Fruit fly (Drosophila melanogaster): ENCODE data around the gene Spn28Dc.
A peak's percentile ranks its signal among the peaks of the same experiment; 100 is the strongest.

Spn28Dc gene

DNA sequence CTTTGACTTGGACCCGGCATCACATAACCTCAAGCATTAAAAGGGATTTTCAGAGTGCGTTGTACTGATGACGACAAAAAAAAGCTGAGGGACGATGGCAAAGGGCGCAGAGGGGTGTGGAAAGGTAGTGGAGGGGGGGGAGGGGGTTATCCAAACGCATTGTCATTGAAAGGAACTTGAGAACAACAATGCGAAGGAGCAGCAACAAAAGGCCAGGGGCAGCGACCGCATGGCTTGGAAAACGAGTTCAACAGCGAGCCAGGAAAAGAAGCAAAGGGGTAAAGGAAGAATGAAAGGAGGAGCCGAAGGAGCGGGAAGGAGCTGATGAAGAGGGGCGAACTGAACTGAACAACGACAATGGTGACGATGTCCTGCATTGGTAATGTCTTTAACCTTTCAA lies 44.8 kb downstream of the Spn28Dc start:
- TF ChIP-seq Vsx2 (GFP tag; optimal IDR thresholded peaks at IDR 0.05; ENCODE audit: partially characterized antibody): peak; percentile 44
- TF ChIP-seq dl (GFP tag; optimal IDR thresholded peaks at IDR 0.05; ENCODE audit: insufficient read depth in 1 of 2, partially characterized antibody in 2 of 2): no peak
- TF ChIP-seq sv (GFP tag; optimal IDR thresholded peaks at IDR 0.05): no peak
- peak; percentile 35 for TF ChIP-seq psq (GFP tag; optimal IDR thresholded peaks at IDR 0.05)

DNA sequence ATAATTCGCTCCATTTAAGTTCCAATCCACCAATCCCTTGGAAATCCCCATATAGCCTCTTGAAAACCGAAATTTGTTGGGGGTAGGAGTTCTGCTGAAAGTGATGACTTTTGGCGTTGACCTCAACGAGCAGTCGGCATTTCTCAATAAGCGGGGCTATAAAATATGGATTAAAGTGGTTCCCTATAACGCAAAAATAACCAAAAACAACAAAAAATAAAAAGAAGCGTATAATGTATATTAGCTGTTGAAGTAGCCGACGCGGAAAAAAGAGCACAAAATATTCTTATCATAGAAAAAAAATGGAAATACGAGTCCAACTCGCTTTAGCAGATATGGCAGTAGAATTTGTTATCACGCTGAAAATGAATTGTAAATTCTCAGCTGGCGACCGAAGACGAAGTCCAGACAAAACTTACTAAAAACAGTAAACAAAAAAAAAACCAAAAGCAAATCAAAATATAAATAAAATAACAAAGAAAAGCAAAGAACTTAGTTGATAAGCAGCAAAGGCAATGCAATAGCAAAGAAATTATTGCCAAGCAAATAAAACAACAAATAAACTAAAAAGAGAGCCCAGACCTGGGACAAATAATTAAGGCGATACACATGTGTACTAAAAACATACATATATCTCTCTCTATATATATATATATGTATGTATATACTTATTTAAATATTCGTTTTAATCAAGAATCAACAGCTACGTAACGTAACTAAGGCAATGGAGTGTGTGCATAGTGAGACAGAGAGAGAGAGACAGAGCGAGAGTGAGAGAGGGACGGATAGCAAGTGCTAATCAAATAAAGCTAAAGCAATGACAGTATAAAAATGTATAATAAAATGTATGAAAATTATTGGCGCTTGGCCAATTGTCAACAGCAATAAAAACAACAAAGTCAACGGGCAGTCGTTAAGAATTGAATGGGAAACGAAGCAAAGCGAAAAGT lies 46.2 kb downstream of the Spn28Dc start:
- no peak for TF ChIP-seq woc (GFP tag; optimal IDR thresholded peaks at IDR 0.05)
- peak; percentile 72 for TF ChIP-seq CrebA (GFP tag; optimal IDR thresholded peaks at IDR 0.05; ENCODE audit: borderline replicate concordance)
- TF ChIP-seq sv (GFP tag; optimal IDR thresholded peaks at IDR 0.05): no peak
- TF ChIP-seq Abd-B (GFP tag; optimal IDR thresholded peaks at IDR 0.05): no peak
- TF ChIP-seq OdsH (GFP tag; optimal IDR thresholded peaks at IDR 0.05): peak; percentile 53
- no peak for TF ChIP-seq Hr78 (GFP tag; optimal IDR thresholded peaks at IDR 0.05)
- TF ChIP-seq GATAd (GFP tag; optimal IDR thresholded peaks at IDR 0.05): no peak
- peak; percentile 50 for TF ChIP-seq brk (GFP tag; optimal IDR thresholded peaks at IDR 0.05)
- peak; percentile 13 for TF ChIP-seq HLH106 (tag; optimal IDR thresholded peaks at IDR 0.05)
- TF ChIP-seq rgr (GFP tag; optimal IDR thresholded peaks at IDR 0.05): peak; percentile 63
- no peak for TF ChIP-seq Rel (GFP tag; optimal IDR thresholded peaks at IDR 0.05)
- TF ChIP-seq Rel (tag; optimal IDR thresholded peaks at IDR 0.05): peak; percentile 50
- no peak for TF ChIP-seq dmrt93B (GFP tag; optimal IDR thresholded peaks at IDR 0.05)
- TF ChIP-seq pan (optimal IDR thresholded peaks at IDR 0.05): no peak
- TF ChIP-seq CG9705 (GFP tag; optimal IDR thresholded peaks at IDR 0.05): no peak
- TF ChIP-seq psq (GFP tag; optimal IDR thresholded peaks at IDR 0.05): peak; percentile 58
- no peak for TF ChIP-seq ey (GFP tag; optimal IDR thresholded peaks at IDR 0.05)
- TF ChIP-seq br (GFP tag; optimal IDR thresholded peaks at IDR 0.05): no peak
- peak; percentile 21 for TF ChIP-seq Hnf4 (GFP tag; optimal IDR thresholded peaks at IDR 0.05)
- no peak for TF ChIP-seq dsf (GFP tag; optimal IDR thresholded peaks at IDR 0.05; ENCODE audit: borderline replicate concordance)
- peak; percentile 8 for TF ChIP-seq sage (GFP tag; optimal IDR thresholded peaks at IDR 0.05)
- TF ChIP-seq fru (GFP tag; optimal IDR thresholded peaks at IDR 0.05): no peak
- TF ChIP-seq jim (GFP tag; optimal IDR thresholded peaks at IDR 0.05): no peak
- peak; percentile 73 for TF ChIP-seq h (GFP tag; optimal IDR thresholded peaks at IDR 0.05)
- no peak for TF ChIP-seq CG32264 (GFP tag; optimal IDR thresholded peaks at IDR 0.05)
- no peak for TF ChIP-seq lola (GFP tag; optimal IDR thresholded peaks at IDR 0.05)
- no peak for TF ChIP-seq Mio (GFP tag; optimal IDR thresholded peaks at IDR 0.05)
- TF ChIP-seq dl (GFP tag; optimal IDR thresholded peaks at IDR 0.05; ENCODE audit: insufficient read depth in 1 of 2, partially characterized antibody in 2 of 2): no peak
- TF ChIP-seq Myc (optimal IDR thresholded peaks at IDR 0.05): no peak
- TF ChIP-seq Hr83 (GFP tag; optimal IDR thresholded peaks at IDR 0.05; ENCODE audit: poor library complexity, severe bottlenecking): peak; percentile 52
- TF ChIP-seq foxo (GFP tag; optimal IDR thresholded peaks at IDR 0.05): peak in 1 of 2 experiments; percentile 25
- no peak for TF ChIP-seq Dfd (GFP tag; optimal IDR thresholded peaks at IDR 0.05)
- TF ChIP-seq usp (GFP tag; optimal IDR thresholded peaks at IDR 0.05): no peak
- no peak for TF ChIP-seq N (GFP tag; optimal IDR thresholded peaks at IDR 0.05)
- no peak for TF ChIP-seq Jra (GFP tag; optimal IDR thresholded peaks at IDR 0.05)
- TF ChIP-seq Sp1 (GFP tag; optimal IDR thresholded peaks at IDR 0.05): peak; percentile 16
- TF ChIP-seq Dif (GFP tag; optimal IDR thresholded peaks at IDR 0.05; ENCODE audit: partially characterized antibody): no peak
- TF ChIP-seq Vsx2 (GFP tag; optimal IDR thresholded peaks at IDR 0.05; ENCODE audit: partially characterized antibody): peak; percentile 6
- TF ChIP-seq tai (GFP tag; optimal IDR thresholded peaks at IDR 0.05): no peak
